Worm (Caenorhabditis elegans): ENCODE measurements around the gene Y53F4B.7.

- TF ChIP-seq W03F9.2 (tag; optimal IDR thresholded peaks at IDR 0.05) (no peak), dao-5 (tag; optimal IDR thresholded peaks at IDR 0.05) (no peak)
These were observed 33.7 kb downstream of the Y53F4B.7 start for ce11 chrII:15026389-15026788.

Measured in whole organism, L4/young adult.